Worm (Caenorhabditis elegans) whole organism, young adult: ENCODE results near the gene kel-1.

Source experiments
- B0336.3 ChIP-seq: fragments of 200-800 bp; sonication (Bioruptor generic); IDR thresholded peaks from 2 replicates; pipeline ENCODE4 v1.3.6; 2022; ENCODE audit warnings: missing genetic modification characterization, missing compliant biosample characterization
- C17E4.6 ChIP-seq: fragments of 200-800 bp; sonication (Bioruptor generic); IDR thresholded peaks from 2 replicates; pipeline ENCODE4 v1.3.6; 2022; ENCODE audit warnings: missing genetic modification reagents, missing genetic modification characterization, missing compliant biosample characterization
- D2030.7 ChIP-seq: fragments of 200-800 bp; sonication (Bioruptor generic); IDR thresholded peaks from 2 replicates; pipeline ENCODE4 v1.3.6; 2022; ENCODE audit warnings: missing genetic modification reagents, missing genetic modification characterization, missing compliant biosample characterization
- F33H1.4 ChIP-seq: fragments of 200-800 bp; sonication (Bioruptor generic); IDR thresholded peaks from 2 replicates; pipeline ENCODE4 v1.3.6; 2022; ENCODE audit warnings: missing genetic modification reagents, missing genetic modification characterization, missing compliant biosample characterization
- F49E8.2 ChIP-seq: sonication (generic microtip); optimal IDR thresholded peaks from 3 replicates; lab custom pipeline; 2017; ENCODE audit warnings: missing genetic modification characterization, mild to moderate bottlenecking, missing compliant biosample characterization, antibody characterized with exemption, moderate library complexity; ENCODE audit not compliant: insufficient read depth
- Y56A3A.18 ChIP-seq: fragments of 200-800 bp; sonication (Bioruptor generic); IDR thresholded peaks from 2 replicates; pipeline ENCODE4 v1.3.6; 2022; ENCODE audit warnings: missing genetic modification reagents, missing genetic modification characterization, missing compliant biosample characterization
- Y67H2A.10 ChIP-seq: fragments of 200-800 bp; sonication (Bioruptor generic); conservative IDR thresholded peaks from 2 replicates; pipeline ENCODE4 v1.3.6; 2022; ENCODE audit warnings: missing genetic modification reagents, missing genetic modification characterization, missing compliant biosample characterization
- ama-1 ChIP-seq, 3 experiments: fragments of 150-350 bp in 1 of 3; sonication (generic microtip) in 2 of 3; optimal IDR thresholded peaks; 2 replicates each; lab custom pipeline; 2014 to 2018; ENCODE audit warnings: missing biosample characterization in 2 of 3, missing genetic modification characterization in 2 of 3, missing genetic modification reagents in 2 of 3
- aptf-3 ChIP-seq: fragments of 200-800 bp; sonication (Bioruptor generic); IDR thresholded peaks from 2 replicates; pipeline ENCODE4 v1.3.6; 2022; ENCODE audit warnings: missing genetic modification characterization, missing compliant biosample characterization
- cebp-1 ChIP-seq, 2 experiments: fragments of 200-800 bp in 1 of 2; sonication (Bioruptor generic) in 1 of 2; sonication (generic microtip) in 1 of 2; IDR thresholded peaks in 1 of 2; optimal IDR thresholded peaks in 1 of 2; 2 replicates each; pipeline versions ENCODE4 v1.3.6 to Lab custom; 2017 to 2022; ENCODE audit warnings: missing compliant biosample characterization in 2 of 2, missing genetic modification characterization in 2 of 2, mild to moderate bottlenecking in 1 of 2, missing genetic modification reagents in 1 of 2, moderate library complexity in 1 of 2
- cebp-2 ChIP-seq: fragments of 200-800 bp; sonication (Bioruptor generic); IDR thresholded peaks from 2 replicates; pipeline ENCODE4 v1.3.6; 2022; ENCODE audit warnings: missing genetic modification characterization, missing compliant biosample characterization
- ceh-91 ChIP-seq: fragments of 200-800 bp; sonication (Bioruptor generic); IDR thresholded peaks from 2 replicates; pipeline ENCODE4 v1.3.6; 2022; ENCODE audit warnings: missing genetic modification reagents, missing genetic modification characterization, missing compliant biosample characterization
- chd-7 ChIP-seq: sonication (generic microtip); optimal IDR thresholded peaks from 2 replicates; lab custom pipeline; 2016; ENCODE audit warnings: mild to moderate bottlenecking, missing genetic modification characterization, moderate library complexity, missing compliant biosample characterization
- efl-1 ChIP-seq: fragments of 150-350 bp; optimal IDR thresholded peaks from 2 replicates; lab custom pipeline; 2014; ENCODE audit warnings: missing biosample characterization, missing genetic modification reagents, missing genetic modification characterization
- egrh-3 ChIP-seq: fragments of 200-800 bp; sonication (Bioruptor generic); IDR thresholded peaks from 2 replicates; pipeline ENCODE4 v1.3.6; 2022; ENCODE audit warnings: missing genetic modification reagents, missing genetic modification characterization, missing compliant biosample characterization
- hlh-26 ChIP-seq: fragments of 200-800 bp; sonication (Bioruptor generic); conservative IDR thresholded peaks from 2 replicates; pipeline ENCODE4 v1.3.6; 2022; ENCODE audit warnings: missing genetic modification reagents, missing genetic modification characterization, missing compliant biosample characterization
- hmg-1.2 ChIP-seq: fragments of 200-800 bp; sonication (Bioruptor generic); IDR thresholded peaks from 2 replicates; pipeline ENCODE4 v1.3.6; 2022; ENCODE audit warnings: missing genetic modification reagents, missing genetic modification characterization, missing compliant biosample characterization
- hsf-1 ChIP-seq: fragments of 200-800 bp; sonication (Bioruptor generic); IDR thresholded peaks from 2 replicates; pipeline ENCODE4 v1.3.6; 2022; ENCODE audit warnings: missing genetic modification reagents, missing genetic modification characterization, missing compliant biosample characterization
- lin-26 ChIP-seq: fragments of 200-800 bp; sonication (Bioruptor generic); IDR thresholded peaks from 2 replicates; pipeline ENCODE4 v1.3.6; 2022; ENCODE audit warnings: missing genetic modification reagents, missing genetic modification characterization, missing compliant biosample characterization
- lin-35 ChIP-seq, 3 experiments: fragments of 150-350 bp in 2 of 3; sonication (generic microtip) in 1 of 3; optimal IDR thresholded peaks; 2 replicates each; lab custom pipeline; 2014 to 2018; ENCODE audit warnings: missing biosample characterization in 3 of 3, missing genetic modification characterization in 3 of 3, missing genetic modification reagents in 3 of 3
- lin-40 ChIP-seq: sonication (generic microtip); optimal IDR thresholded peaks from 2 replicates; lab custom pipeline; 2016; ENCODE audit warnings: missing genetic modification characterization, mild to moderate bottlenecking, missing compliant biosample characterization, missing genotype, missing genetic modification reagents
- lin-54 ChIP-seq: fragments of 200-800 bp; sonication (Bioruptor generic); optimal IDR thresholded peaks from 2 replicates; lab custom pipeline; 2018; ENCODE audit warnings: mild to moderate bottlenecking, missing genetic modification characterization, missing compliant biosample characterization
- lsl-1 ChIP-seq: fragments of 200-800 bp; sonication (Bioruptor generic); optimal IDR thresholded peaks from 2 replicates; lab custom pipeline; 2018; ENCODE audit warnings: mild to moderate bottlenecking, missing genetic modification characterization, moderate library complexity, missing compliant biosample characterization
- madf-6 ChIP-seq: fragments of 200-800 bp; sonication (Bioruptor generic); IDR thresholded peaks from 2 replicates; pipeline ENCODE4 v1.3.6; 2022; ENCODE audit warnings: missing genetic modification reagents, missing genetic modification characterization, missing compliant biosample characterization
- mcd-1 ChIP-seq: fragments of 200-800 bp; sonication (Bioruptor generic); IDR thresholded peaks from 2 replicates; pipeline ENCODE4 v1.3.6; 2022; ENCODE audit warnings: missing genetic modification reagents, missing genetic modification characterization, missing compliant biosample characterization
- nfya-1 ChIP-seq: sonication (generic microtip); optimal IDR thresholded peaks from 2 replicates; lab custom pipeline; 2017; ENCODE audit warnings: antibody characterized with exemption, missing compliant biosample characterization, missing genetic modification characterization, borderline replicate concordance; ENCODE audit not compliant: insufficient read depth
- nhr-80 ChIP-seq: sonication (generic microtip); optimal IDR thresholded peaks from 2 replicates; lab custom pipeline; 2016; ENCODE audit warnings: missing genetic modification characterization, missing compliant biosample characterization
- pha-4 ChIP-seq: fragments of 150-350 bp; sonication (generic microtip); optimal IDR thresholded peaks from 2 replicates; lab custom pipeline; 2014; ENCODE audit warnings: missing biosample characterization, missing genetic modification reagents, missing genetic modification characterization
- snpc-1.1 ChIP-seq: sonication (generic microtip); optimal IDR thresholded peaks from 2 replicates; lab custom pipeline; 2017; ENCODE audit warnings: missing genetic modification characterization, mild to moderate bottlenecking, missing compliant biosample characterization, antibody characterized with exemption, moderate library complexity, missing genotype, missing genetic modification reagents; ENCODE audit not compliant: insufficient read depth
- snpc-1.3 ChIP-seq: sonication (generic microtip); optimal IDR thresholded peaks from 2 replicates; lab custom pipeline; 2017; ENCODE audit warnings: missing genetic modification characterization, mild to moderate bottlenecking, missing compliant biosample characterization, antibody characterized with exemption, moderate library complexity, missing genotype, missing genetic modification reagents; ENCODE audit not compliant: insufficient read depth
- snpc-3.4 ChIP-seq: sonication (generic microtip); optimal IDR thresholded peaks from 2 replicates; lab custom pipeline; 2017; ENCODE audit warnings: missing genetic modification characterization, mild to moderate bottlenecking, missing compliant biosample characterization, antibody characterized with exemption, moderate library complexity, missing genotype, missing genetic modification reagents
- snpc-4 ChIP-seq, 5 experiments: fragments of 150-350 bp in 1 of 5; sonication (generic microtip) in 4 of 5; optimal IDR thresholded peaks; 2 replicates each; lab custom pipeline; 2014 to 2018; ENCODE audit warnings: missing genetic modification characterization in 5 of 5, missing biosample characterization in 3 of 5, antibody characterized with exemption in 2 of 5, mild to moderate bottlenecking in 2 of 5, missing compliant biosample characterization in 2 of 5, missing genotype in 2 of 5, moderate library complexity in 2 of 5, missing genetic modification reagents in 1 of 5
- tbp1 ChIP-seq: fragments of 200-800 bp; sonication (Bioruptor generic); optimal IDR thresholded peaks from 2 replicates; lab custom pipeline; 2018; ENCODE audit warnings: mild to moderate bottlenecking, missing genetic modification characterization, missing compliant biosample characterization
- unc-130 ChIP-seq: sonication (generic microtip); optimal IDR thresholded peaks from 2 replicates; lab custom pipeline; 2016; ENCODE audit warnings: missing genetic modification reagents, missing genetic modification characterization, missing compliant biosample characterization
- unc-62 ChIP-seq: fragments of 150-350 bp; optimal IDR thresholded peaks from 2 replicates; lab custom pipeline; 2014; ENCODE audit warnings: missing biosample characterization, missing genetic modification reagents, missing genetic modification characterization
- xnd-1 ChIP-seq: sonication (generic microtip); optimal IDR thresholded peaks from 2 replicates; lab custom pipeline; 2016; ENCODE audit warnings: missing genotype, missing genetic modification reagents, missing genetic modification characterization, missing compliant biosample characterization
- zfh-2 ChIP-seq: fragments of 200-800 bp; sonication (Bioruptor generic); conservative IDR thresholded peaks from 2 replicates; pipeline ENCODE4 v1.3.6; 2022; ENCODE audit warnings: missing genetic modification reagents, missing genetic modification characterization, missing compliant biosample characterization
- zim-3 ChIP-seq: sonication (generic microtip); optimal IDR thresholded peaks from 2 replicates; lab custom pipeline; 2017; ENCODE audit warnings: mild to moderate bottlenecking, missing genetic modification characterization, moderate library complexity, missing compliant biosample characterization
- ztf-25 ChIP-seq: fragments of 200-800 bp; sonication (Bioruptor generic); IDR thresholded peaks from 2 replicates; pipeline ENCODE4 v1.3.6; 2022; ENCODE audit warnings: missing genetic modification reagents, missing genetic modification characterization, missing compliant biosample characterization

Gene kel-1

DNA sequence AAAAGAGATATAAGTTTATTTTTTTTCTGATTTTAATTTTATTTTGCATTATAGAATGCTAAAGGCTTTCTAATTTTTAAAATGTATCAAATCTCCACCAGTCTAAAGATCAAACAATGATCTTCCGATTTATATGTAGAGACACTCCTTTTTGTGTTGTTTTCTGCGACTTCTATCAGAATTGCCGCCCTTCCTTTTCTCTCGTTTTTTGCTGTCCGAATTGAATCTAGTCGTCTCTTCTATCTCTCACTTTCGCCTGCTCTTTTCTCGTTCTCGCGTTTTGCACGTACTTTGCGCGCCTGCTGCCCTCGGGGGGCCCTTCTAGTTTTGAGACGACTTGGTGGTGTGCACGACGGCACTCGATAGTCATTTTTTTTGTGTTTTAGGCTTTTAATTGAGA lies 35.6 kb downstream of the kel-1 start (continued):
- TF ChIP-seq efl-1 (GFP tag; lab: Kevin White, UChicago): peak; percentile 29
- no peak for TF ChIP-seq B0336.3 (GFP tag; lab: Robert Waterston, UW)
- peak; percentile 53; the same call in 1 of the 2 replicates for TF ChIP-seq hmg-1.2 (GFP tag; lab: Robert Waterston, UW)
- TF ChIP-seq tbp1 (GFP tag; lab: Kevin White, UChicago): no peak
- TF ChIP-seq cebp-1 (GFP tag; IDR thresholded peaks at IDR 0.05; lab: Robert Waterston, UW): no peak
- TF ChIP-seq cebp-1 (tag; optimal IDR thresholded peaks at IDR 0.05; lab: Kevin White, UChicago): peak; percentile 33
- peak in 1 of 3 experiments; percentile 9 for TF ChIP-seq lin-35 (GFP tag; optimal IDR thresholded peaks at IDR 0.05; lab: Kevin White, UChicago)
- no peak for TF ChIP-seq cebp-2 (GFP tag; lab: Robert Waterston, UW)
- TF ChIP-seq nhr-80: no peak
- TF ChIP-seq F49E8.2 (tag; lab: Kevin White, UChicago): no peak
- no peak for TF ChIP-seq ztf-25
- TF ChIP-seq hlh-26 (GFP tag; lab: Robert Waterston, UW): no peak
- TF ChIP-seq lsl-1: no peak
- TF ChIP-seq lin-40 (tag; lab: Kevin White, UChicago): peak; percentile 34

DNA sequence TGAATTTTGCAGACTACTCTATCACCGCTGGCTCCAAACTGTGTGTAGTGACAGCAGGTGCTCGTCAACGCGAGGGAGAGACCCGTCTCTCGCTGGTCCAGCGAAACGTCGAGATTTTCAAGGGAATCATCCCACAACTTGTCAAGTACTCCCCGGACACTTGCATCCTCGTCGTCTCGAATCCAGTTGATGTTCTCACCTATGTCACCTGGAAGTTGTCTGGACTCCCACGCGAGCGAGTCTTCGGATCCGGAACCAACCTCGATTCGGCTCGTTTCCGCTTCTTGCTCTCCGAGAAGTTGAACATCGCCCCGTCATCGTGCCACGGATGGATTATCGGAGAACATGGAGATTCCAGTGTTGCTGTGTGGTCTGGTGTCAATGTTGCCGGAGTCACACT lies 36.9 kb downstream of the kel-1 start:
- peak; percentile 52; the same call in 1 of the 2 replicates for TF ChIP-seq zfh-2 (GFP tag; lab: Robert Waterston, UW)
- no peak for TF ChIP-seq lin-54
- peak; percentile 3 for TF ChIP-seq chd-7 (tag; lab: Kevin White, UChicago)

DNA sequence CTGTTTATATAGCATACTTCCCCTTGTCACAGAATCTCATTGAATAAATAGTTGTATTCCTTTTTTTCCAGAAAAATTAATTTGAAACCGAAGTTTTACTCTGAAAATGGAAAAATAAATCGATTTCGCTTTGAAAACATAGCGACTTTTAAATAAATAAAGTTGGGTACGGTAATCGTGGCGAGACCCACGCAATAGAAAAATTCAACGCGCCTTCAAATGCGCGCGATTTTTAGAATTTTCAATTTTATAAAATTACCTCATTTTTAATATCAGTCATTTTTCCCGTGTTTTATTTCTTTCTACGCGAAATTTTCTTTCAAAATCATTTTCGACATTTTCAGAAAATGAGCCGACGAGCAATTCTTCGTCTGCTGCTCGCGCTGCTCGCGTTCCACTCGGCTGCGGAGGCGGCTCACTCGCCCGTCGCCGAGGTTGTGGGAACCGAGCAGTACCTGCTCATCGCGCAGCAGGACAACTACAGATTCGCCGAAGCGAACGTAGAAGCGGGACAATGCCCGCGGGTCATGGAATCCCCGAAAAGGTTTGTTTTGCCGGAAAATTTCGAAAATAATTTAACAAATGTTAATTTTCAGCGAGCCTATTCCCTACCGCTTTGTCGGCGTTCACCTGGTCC lies 37.8 kb downstream of the kel-1 start, which contains the start of gene F13D12.5:
TSS of gene F13D12.5 (plus strand) at position 345 of the 637 bp plus-strand sequence.
- TF ChIP-seq snpc-1.1 (tag; lab: Kevin White, UChicago) (peak; percentile 38), nfya-1 (no peak), aptf-3 (GFP tag; lab: Robert Waterston, UW) (no peak), zfh-2 (GFP tag; lab: Robert Waterston, UW) (peak; percentile 87), zim-3 (tag; lab: Kevin White, UChicago) (peak; percentile 44), madf-6 (GFP tag; lab: Robert Waterston, UW) (peak; percentile 94), ama-1 (optimal IDR thresholded peaks at IDR 0.05; lab: Kevin White, UChicago) (no peak), ama-1 (GFP tag; optimal IDR thresholded peaks at IDR 0.05; lab: Kevin White, UChicago) (no peak), cebp-1 (GFP tag; IDR thresholded peaks at IDR 0.05; lab: Robert Waterston, UW) (no peak), cebp-1 (tag; optimal IDR thresholded peaks at IDR 0.05; lab: Kevin White, UChicago) (peak; percentile 14), Y67H2A.10 (GFP tag; lab: Robert Waterston, UW) (no peak), B0336.3 (GFP tag; lab: Robert Waterston, UW) (no peak; the same call in 1 of the 2 replicates), cebp-2 (GFP tag; lab: Robert Waterston, UW) (no peak), F33H1.4 (peak; percentile 95), D2030.7 (peak; percentile 86), unc-130 (GFP tag; lab: Kevin White, UChicago) (peak; percentile 37), snpc-3.4 (peak; percentile 71), xnd-1 (tag; lab: Kevin White, UChicago) (peak; percentile 82), lin-26 (GFP tag; lab: Robert Waterston, UW) (0 out of 2 replicates have a peak, but pooled peaks have one; percentile 60), hsf-1 (peak; percentile 61; the same call in 1 of the 2 replicates), tbp1 (GFP tag; lab: Kevin White, UChicago) (peak; percentile 2), egrh-3 (GFP tag; lab: Robert Waterston, UW) (peak; percentile 86), mcd-1 (GFP tag; lab: Robert Waterston, UW) (peak; percentile 43; the same call in 1 of the 2 replicates), unc-62 (GFP tag; lab: Kevin White, UChicago) (no peak), ceh-91 (GFP tag; lab: Robert Waterston, UW) (peak; percentile 88), Y56A3A.18 (0 out of 2 replicates have a peak, but pooled peaks have one; percentile 40), snpc-1.3 (tag; lab: Kevin White, UChicago) (peak; percentile 23), lsl-1 (peak; percentile 94), snpc-4 (GFP tag; optimal IDR thresholded peaks at IDR 0.05; lab: Kevin White, UChicago) (no peak), snpc-4 (tag; optimal IDR thresholded peaks at IDR 0.05; lab: Kevin White, UChicago) (peak in 1 of 4 experiments; percentile 1), pha-4 (no peak), lin-35 (GFP tag; optimal IDR thresholded peaks at IDR 0.05; lab: Kevin White, UChicago) (peak in 2 of 3 experiments; percentile 5 to 52), C17E4.6 (GFP tag; lab: Robert Waterston, UW) (0 out of 2 replicates have a peak, but pooled peaks have one; percentile 9), lin-54 (peak; percentile 84)
